Fruit fly (Drosophila melanogaster) whole organism, prepupa: ENCODE measurements around the gene 140up.

Experiments used
- Blimp-1 ChIP-seq: fragments of 200-800 bp; sonication (Bioruptor generic); optimal IDR thresholded peaks from 3 replicates; lab custom pipeline; 2017; ENCODE audit warnings: missing biosample characterization, missing genetic modification characterization, mild to moderate bottlenecking, moderate library complexity, missing genetic modification reagents
- CG10631 ChIP-seq: fragments of 200-800 bp; sonication (Bioruptor generic); optimal IDR thresholded peaks from 2 replicates; lab custom pipeline; 2016; ENCODE audit warnings: missing biosample characterization, missing genetic modification characterization
- CG10669 ChIP-seq: fragments of 200-800 bp; sonication (Bioruptor generic); optimal IDR thresholded peaks from 3 replicates; lab custom pipeline; 2018; ENCODE audit warnings: missing biosample characterization, mild to moderate bottlenecking, missing genetic modification characterization, moderate library complexity
- CG1621 ChIP-seq: fragments of 200-800 bp; sonication (Bioruptor generic); optimal IDR thresholded peaks from 3 replicates; lab custom pipeline; 2018; ENCODE audit warnings: missing biosample characterization, mild to moderate bottlenecking, missing genetic modification characterization
- CG31627 ChIP-seq: fragments of 200-800 bp; sonication (Bioruptor generic); optimal IDR thresholded peaks from 3 replicates; lab custom pipeline; 2016; ENCODE audit warnings: missing biosample characterization, missing genetic modification characterization
- CG32006 ChIP-seq: fragments of 200-800 bp; sonication (Bioruptor generic); optimal IDR thresholded peaks from 3 replicates; lab custom pipeline; 2017; ENCODE audit warnings: missing biosample characterization, mild to moderate bottlenecking, missing genetic modification characterization
- CG34406 ChIP-seq: fragments of 200-800 bp; sonication (Bioruptor generic); optimal IDR thresholded peaks from 3 replicates; lab custom pipeline; 2016; ENCODE audit warnings: missing biosample characterization, missing genetic modification characterization
- CG3919 ChIP-seq: fragments of 200-800 bp; sonication (Bioruptor generic); optimal IDR thresholded peaks from 3 replicates; lab custom pipeline; 2016; ENCODE audit warnings: missing biosample characterization, missing genetic modification characterization
- CG4318 ChIP-seq: fragments of 200-800 bp; sonication (Bioruptor generic); optimal IDR thresholded peaks from 3 replicates; lab custom pipeline; 2017; ENCODE audit warnings: missing biosample characterization, mild to moderate bottlenecking, missing genetic modification characterization
- CG6854 ChIP-seq: fragments of 200-800 bp; sonication (Bioruptor generic); optimal IDR thresholded peaks from 2 replicates; lab custom pipeline; 2017; ENCODE audit warnings: missing biosample characterization, mild to moderate bottlenecking, missing genetic modification characterization
- CG7368 ChIP-seq: fragments of 200-800 bp; sonication (Bioruptor generic); optimal IDR thresholded peaks from 3 replicates; lab custom pipeline; 2016; ENCODE audit warnings: missing biosample characterization, missing genetic modification characterization
- CG9139 ChIP-seq: fragments of 200-800 bp; sonication (Bioruptor generic); optimal IDR thresholded peaks from 3 replicates; lab custom pipeline; 2017; ENCODE audit warnings: missing biosample characterization, mild to moderate bottlenecking, missing genetic modification characterization
- Eip93F ChIP-seq: fragments of 200-800 bp; sonication (Bioruptor generic); optimal IDR thresholded peaks from 2 replicates; lab custom pipeline; 2016; ENCODE audit warnings: missing biosample characterization, mild to moderate bottlenecking, missing genetic modification characterization
- Ets21C ChIP-seq: fragments of 200-800 bp; sonication (Bioruptor generic); optimal IDR thresholded peaks from 3 replicates; lab custom pipeline; 2016; ENCODE audit warnings: missing biosample characterization, missing genetic modification characterization
- Gug ChIP-seq: fragments of 200-800 bp; sonication (Bioruptor generic); IDR thresholded peaks from 2 replicates; pipeline ENCODE4 v1.3.6; 2022; ENCODE audit warnings: missing biosample characterization, missing genetic modification characterization
- Hr38 ChIP-seq: sonication (Bioruptor generic); optimal IDR thresholded peaks from 2 replicates; lab custom pipeline; 2016; ENCODE audit warnings: missing biosample characterization, missing genetic modification characterization
- Hr39 ChIP-seq: fragments of 200-800 bp; sonication (Bioruptor generic); optimal IDR thresholded peaks from 2 replicates; lab custom pipeline; 2016; ENCODE audit warnings: missing biosample characterization, missing genetic modification characterization
- Hr4 ChIP-seq: fragments of 200-800 bp; sonication (Bioruptor generic); optimal IDR thresholded peaks from 3 replicates; lab custom pipeline; 2016; ENCODE audit warnings: missing biosample characterization, missing genetic modification characterization
- Lpt ChIP-seq: fragments of 200-800 bp; sonication (Bioruptor generic); optimal IDR thresholded peaks from 3 replicates; lab custom pipeline; 2016; ENCODE audit warnings: missing biosample characterization, missing genetic modification characterization
- Met ChIP-seq: fragments of 200-800 bp; sonication (Bioruptor generic); optimal IDR thresholded peaks from 3 replicates; lab custom pipeline; 2016; ENCODE audit warnings: missing biosample characterization, missing genetic modification characterization
- OdsH ChIP-seq: fragments of 200-800 bp; sonication (Bioruptor generic); optimal IDR thresholded peaks from 3 replicates; lab custom pipeline; 2016; ENCODE audit warnings: missing biosample characterization, missing genetic modification characterization
- Smox ChIP-seq: fragments of 200-800 bp; sonication (Bioruptor generic); optimal IDR thresholded peaks from 3 replicates; lab custom pipeline; 2016; ENCODE audit warnings: missing biosample characterization, missing genetic modification characterization
- Sox14 ChIP-seq: fragments of 200-800 bp; sonication (Bioruptor generic); optimal IDR thresholded peaks from 3 replicates; lab custom pipeline; 2016; ENCODE audit warnings: missing biosample characterization, missing genetic modification characterization
- achi ChIP-seq: fragments of 200-800 bp; sonication (Bioruptor generic); optimal IDR thresholded peaks from 3 replicates; lab custom pipeline; 2016; ENCODE audit warnings: missing biosample characterization, missing genetic modification characterization
- acj6 ChIP-seq: fragments of 200-800 bp; sonication (Bioruptor generic); optimal IDR thresholded peaks from 3 replicates; lab custom pipeline; 2016; ENCODE audit warnings: missing biosample characterization, missing genetic modification characterization
- cyc ChIP-seq: fragments of 200-800 bp; sonication (Bioruptor generic); optimal IDR thresholded peaks from 3 replicates; lab custom pipeline; 2016; ENCODE audit warnings: missing biosample characterization, missing genetic modification characterization
- dac ChIP-seq: fragments of 200-800 bp; sonication (Bioruptor generic); optimal IDR thresholded peaks from 2 replicates; lab custom pipeline; 2017; ENCODE audit warnings: missing biosample characterization, mild to moderate bottlenecking, missing genetic modification characterization
- dsx ChIP-seq: fragments of 200-800 bp; optimal IDR thresholded peaks from 3 replicates; lab custom pipeline; 2019; ENCODE audit warnings: missing biosample characterization, mild to moderate bottlenecking, missing genetic modification characterization, moderate library complexity; ENCODE audit not compliant: poor library complexity, severe bottlenecking
- esn ChIP-seq: fragments of 200-800 bp; sonication (Bioruptor generic); optimal IDR thresholded peaks from 2 replicates; lab custom pipeline; 2016; ENCODE audit warnings: missing biosample characterization, mild to moderate bottlenecking, missing genetic modification characterization, moderate library complexity
- fkh ChIP-seq: fragments of 200-800 bp; sonication (Bioruptor generic); optimal IDR thresholded peaks from 3 replicates; lab custom pipeline; 2017; ENCODE audit warnings: missing biosample characterization, mild to moderate bottlenecking, missing genetic modification characterization, moderate library complexity
- pdm3 ChIP-seq: fragments of 200-800 bp; sonication (Bioruptor generic); optimal IDR thresholded peaks from 3 replicates; lab custom pipeline; 2016; ENCODE audit warnings: missing biosample characterization, missing genetic modification characterization
- salr ChIP-seq, 2 experiments: fragments of 200-800 bp; sonication (Bioruptor generic); optimal IDR thresholded peaks; 3 replicates each; lab custom pipeline; 2016 to 2018; ENCODE audit warnings: missing biosample characterization in 2 of 2, missing genetic modification characterization in 2 of 2, mild to moderate bottlenecking in 1 of 2
- ss ChIP-seq, 2 experiments: fragments of 200-800 bp; sonication (Bioruptor generic); optimal IDR thresholded peaks; 2 replicates in 1 of 2; 3 replicates in 1 of 2; lab custom pipeline; 2017 to 2018; ENCODE audit warnings: mild to moderate bottlenecking in 2 of 2, missing biosample characterization in 2 of 2, missing genetic modification characterization in 2 of 2, moderate library complexity in 1 of 2
- svp ChIP-seq: fragments of 200-800 bp; sonication (Bioruptor generic); peaks from one replicate; lab custom pipeline; 2016; ENCODE audit warnings: missing biosample characterization, missing genetic modification characterization

The 140up gene

DNA sequence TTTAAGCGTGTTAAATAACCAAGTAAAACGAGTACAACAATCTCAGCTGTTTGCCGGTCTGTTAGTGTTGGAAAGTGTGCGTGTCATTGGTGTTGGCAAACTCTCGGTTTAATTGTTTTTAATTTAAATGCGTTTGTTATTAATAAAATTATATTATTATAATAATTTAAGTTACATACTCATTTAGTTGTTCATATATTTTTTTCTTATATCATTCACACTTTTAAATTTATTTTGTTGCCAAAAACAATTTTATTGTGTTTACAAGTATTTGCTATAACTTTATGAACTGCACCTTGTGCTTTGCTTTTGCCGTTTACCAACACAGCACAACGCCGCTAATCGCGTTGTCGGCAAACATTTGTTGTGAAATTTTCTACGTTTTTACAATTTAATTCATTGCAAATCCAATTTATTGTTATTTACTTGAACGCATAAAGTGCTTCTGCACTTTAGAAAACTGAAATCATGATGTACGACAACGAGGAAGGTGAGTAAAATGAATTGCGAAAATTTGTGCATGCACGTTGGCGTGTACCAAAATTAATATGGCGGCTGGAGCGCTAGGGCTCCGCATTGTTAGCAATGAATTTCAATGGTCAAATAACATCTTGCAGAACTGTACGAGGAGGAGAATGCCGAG, at the start of gene 140up, which contains the start of gene Polr2B (continued):
- TF ChIP-seq svp (GFP tag; lab: Kevin White, UChicago) (peak; percentile 88), Hr38 (no peak), CG34406 (GFP tag; lab: Kevin White, UChicago) (peak; percentile 92), Lpt (GFP tag; lab: Kevin White, UChicago) (peak; percentile 73), acj6 (GFP tag; lab: Kevin White, UChicago) (peak; percentile 92), dsx (GFP tag; lab: Kevin White, UChicago) (peak; percentile 82), OdsH (GFP tag; lab: Kevin White, UChicago) (peak; percentile 93), Ets21C (peak; percentile 78), Smox (GFP tag; lab: Kevin White, UChicago) (peak; percentile 79)

DNA sequence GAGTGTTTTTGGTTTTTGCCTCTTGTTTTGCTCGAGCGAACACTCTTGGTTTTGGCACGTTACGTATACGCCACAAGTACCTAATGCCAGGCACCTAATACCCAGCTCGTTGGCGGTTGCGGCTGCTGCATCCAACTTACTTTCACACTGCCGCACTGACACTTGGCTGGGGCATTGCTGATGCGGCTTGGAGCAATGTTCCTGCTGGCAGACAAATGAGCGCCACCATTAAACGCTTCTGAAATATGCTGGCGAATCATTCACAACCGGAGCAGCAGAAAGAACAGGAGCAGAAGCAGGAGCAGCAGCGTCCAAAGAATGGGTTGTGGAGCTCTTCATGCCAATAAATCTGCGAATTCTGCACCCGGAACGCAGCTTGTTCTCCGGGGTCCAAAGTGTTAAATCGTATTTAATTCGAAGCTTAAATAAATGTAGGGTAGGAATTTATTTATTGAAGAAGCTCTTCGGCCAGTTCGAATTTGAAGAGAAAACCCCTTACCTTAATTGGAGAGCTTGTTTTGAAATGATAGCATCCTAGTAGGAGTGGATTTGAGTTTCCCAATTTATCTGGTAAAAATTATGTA, 36.9 kb upstream of the 140up start, which contains the start of gene CG3199:
Gene CG3199 (plus strand): TSS at position 534 of the 584 bp plus-strand sequence.
- TF ChIP-seq cyc (GFP tag; lab: Kevin White, UChicago) (no peak), Eip93F (no peak), CG4318 (no peak)

dm6 chr3R:14160178-14160577, 34.8 kb upstream of the 140up start, which contains the start of gene CG31327:
Gene CG31327 (minus strand): TSS chr3R:14160278.
- TF ChIP-seq Hr38 (no peak), CG10669 (GFP tag; lab: Kevin White, UChicago) (no peak), Sox14 (no peak), Met (GFP tag; lab: Kevin White, UChicago) (no peak), CG6854 (GFP tag; lab: Kevin White, UChicago) (no peak), CG7368 (GFP tag; lab: Kevin White, UChicago) (no peak), esn (GFP tag; lab: Kevin White, UChicago) (no peak), Hr4 (no peak), Gug (GFP tag; lab: Robert Waterston, UW) (no peak), CG10631 (no peak), ss (GFP tag; optimal IDR thresholded peaks at IDR 0.05; lab: Kevin White, UChicago) (no peak), CG32006 (no peak)

- no peak for TF ChIP-seq CG31627
- TF ChIP-seq Hr39 (GFP tag; lab: Kevin White, UChicago) = no peak
- TF ChIP-seq cyc (GFP tag; lab: Kevin White, UChicago) = no peak
- no peak for TF ChIP-seq achi (GFP tag; lab: Kevin White, UChicago)
- no peak for TF ChIP-seq CG10631
- no peak for TF ChIP-seq dac (GFP tag; lab: Kevin White, UChicago)
- TF ChIP-seq Sox14 = no peak
- TF ChIP-seq CG4318 = no peak
- TF ChIP-seq pdm3 (GFP tag; lab: Kevin White, UChicago) = no peak
- no peak for TF ChIP-seq Blimp-1 (GFP tag; lab: Kevin White, UChicago)
- TF ChIP-seq CG6854 (GFP tag; lab: Kevin White, UChicago) = no peak
- no peak for TF ChIP-seq Ets21C
- no peak for TF ChIP-seq Hr38
- TF ChIP-seq CG3919 (GFP tag; lab: Kevin White, UChicago) = no peak
- no peak for TF ChIP-seq CG1621 (tag; lab: Kevin White, UChicago)
- no peak for TF ChIP-seq fkh (GFP tag; lab: Kevin White, UChicago)
- no peak for TF ChIP-seq CG9139 (GFP tag; lab: Kevin White, UChicago)
- no peak for TF ChIP-seq Gug (GFP tag; lab: Robert Waterston, UW)
- TF ChIP-seq salr (GFP tag; optimal IDR thresholded peaks at IDR 0.05; lab: Kevin White, UChicago) = no peak
- TF ChIP-seq, all 60 proteins: peak for 0
Measured at dm6 chr3R:14157331-14157730, 32.0 kb upstream of the 140up start, which contains the start of gene CG31533. Gene CG31533 (minus strand): TSS chr3R:14157431.
